Worm (Caenorhabditis elegans): Measurements from ENCODE around the gene attf-4.

DNA sequence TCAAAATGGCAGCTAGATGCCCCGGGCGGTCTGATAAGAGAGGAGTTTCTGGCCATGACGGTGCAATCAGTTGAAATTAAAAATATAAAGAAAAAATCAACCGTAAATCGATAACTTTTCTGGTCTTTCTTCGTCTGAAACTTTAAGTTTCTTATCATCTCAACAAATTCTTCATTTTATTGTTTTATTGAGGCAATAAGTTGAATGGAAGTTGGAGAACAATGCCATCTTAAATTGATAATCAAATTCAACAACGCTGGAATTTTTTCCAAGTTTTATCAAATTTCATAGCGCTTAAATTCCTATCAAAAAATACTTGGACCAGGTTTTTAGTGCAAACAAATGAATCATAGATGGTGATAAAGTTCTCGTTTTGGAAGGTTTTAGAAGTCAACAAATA lies 36.6 kb downstream of the attf-4 start:
- TF ChIP-seq pag-3 (tag; optimal IDR thresholded peaks at IDR 0.05; ENCODE audit: borderline replicate concordance) (no peak), ama-1 (optimal IDR thresholded peaks at IDR 0.05) (no peak), ztf-16 (tag; optimal IDR thresholded peaks at IDR 0.05) (no peak), elt-2 (tag; optimal IDR thresholded peaks at IDR 0.05) (peak; percentile 42), pqm-1 (tag; optimal IDR thresholded peaks at IDR 0.05) (no peak), lin-11 (tag; optimal IDR thresholded peaks at IDR 0.05) (no peak), nfya-1 (tag; optimal IDR thresholded peaks at IDR 0.05) (no peak), pha-4 (tag; optimal IDR thresholded peaks at IDR 0.05) (no peak), ahr-1 (tag; optimal IDR thresholded peaks at IDR 0.05) (no peak), ceh-45 (GFP tag; IDR thresholded peaks at IDR 0.05) (no peak)
